Worm (Caenorhabditis elegans): ENCODE measurements around the gene srlf-17.

The srlf-17 gene

ce11 chrIV:11146492-11146891, 44.0 kb upstream of the srlf-17 start:
- TF ChIP-seq sptf-1 (tag; optimal IDR thresholded peaks at IDR 0.05) (no peak), ztf-11 (tag; optimal IDR thresholded peaks at IDR 0.05) (no peak), lsy-2 (tag; optimal IDR thresholded peaks at IDR 0.05) (no peak), ceh-43 (GFP tag; optimal IDR thresholded peaks at IDR 0.05) (no peak), zip-8 (tag; optimal IDR thresholded peaks at IDR 0.05) (no peak), mep-1 (tag; optimal IDR thresholded peaks at IDR 0.05) (no peak), sem-2 (GFP tag; optimal IDR thresholded peaks at IDR 0.05) (no peak), ceh-83 (GFP tag; optimal IDR thresholded peaks at IDR 0.05) (no peak), cnd-1 (tag; optimal IDR thresholded peaks at IDR 0.05) (no peak), flh-1 (GFP tag; optimal IDR thresholded peaks at IDR 0.05) (no peak), pha-4 (tag; optimal IDR thresholded peaks at IDR 0.05) (no peak), ham-2 (GFP tag; optimal IDR thresholded peaks at IDR 0.05) (no peak), unc-120 (tag; optimal IDR thresholded peaks at IDR 0.05; ENCODE audit: poor library complexity, severe bottlenecking) (no peak), ceh-39 (tag; optimal IDR thresholded peaks at IDR 0.05) (no peak), mab-5 (tag; optimal IDR thresholded peaks at IDR 0.05) (no peak), ces-1 (GFP tag; optimal IDR thresholded peaks at IDR 0.05) (no peak), snpc-4 (tag; optimal IDR thresholded peaks at IDR 0.05) (no peak), elt-1 (tag; optimal IDR thresholded peaks at IDR 0.05; ENCODE audit: borderline replicate concordance, insufficient read depth) (no peak), nhr-28 (tag; optimal IDR thresholded peaks at IDR 0.05) (no peak), elt-3 (tag; optimal IDR thresholded peaks at IDR 0.05) (no peak)

ce11 chrIV:11145929-11146339, 43.4 kb upstream of the srlf-17 start:
- TF ChIP-seq elt-1 (tag; optimal IDR thresholded peaks at IDR 0.05; ENCODE audit: borderline replicate concordance, insufficient read depth) (no peak), ceh-83 (GFP tag; optimal IDR thresholded peaks at IDR 0.05) (no peak), ceh-39 (tag; optimal IDR thresholded peaks at IDR 0.05) (no peak), unc-120 (tag; optimal IDR thresholded peaks at IDR 0.05; ENCODE audit: poor library complexity, severe bottlenecking) (no peak), unc-62 (GFP tag; optimal IDR thresholded peaks at IDR 0.05) (no peak), nhr-237 (tag; optimal IDR thresholded peaks at IDR 0.05) (no peak), nhr-28 (tag; optimal IDR thresholded peaks at IDR 0.05) (no peak), ham-2 (GFP tag; optimal IDR thresholded peaks at IDR 0.05) (no peak), nhr-76 (tag; optimal IDR thresholded peaks at IDR 0.05) (no peak), blmp-1 (tag; optimal IDR thresholded peaks at IDR 0.05) (no peak), mls-2 (tag; optimal IDR thresholded peaks at IDR 0.05) (no peak), lin-32 (GFP tag; optimal IDR thresholded peaks at IDR 0.05) (no peak)

- TF ChIP-seq unc-120 (tag; optimal IDR thresholded peaks at IDR 0.05; ENCODE audit: poor library complexity, severe bottlenecking), result no peak
- no peak for TF ChIP-seq ces-1 (GFP tag; optimal IDR thresholded peaks at IDR 0.05)
- TF ChIP-seq ceh-39 (tag; optimal IDR thresholded peaks at IDR 0.05), result no peak
- no peak for TF ChIP-seq M03D4.4 (tag; optimal IDR thresholded peaks at IDR 0.05)
- no peak for TF ChIP-seq blmp-1 (tag; optimal IDR thresholded peaks at IDR 0.05)
- TF ChIP-seq nhr-2 (tag; optimal IDR thresholded peaks at IDR 0.05), result no peak
- TF ChIP-seq ceh-43 (GFP tag; optimal IDR thresholded peaks at IDR 0.05), result no peak
- TF ChIP-seq nhr-76 (tag; optimal IDR thresholded peaks at IDR 0.05), result no peak
- no peak for TF ChIP-seq tbx-8 (GFP tag; optimal IDR thresholded peaks at IDR 0.05)
- TF ChIP-seq drap-1 (GFP tag; optimal IDR thresholded peaks at IDR 0.05), result no peak
These were observed 40.6 kb upstream of the srlf-17 start, which contains the start of gene F01G4.4 for ce11 chrIV:11143228-11143444. Gene F01G4.4, plus strand, starts transcription at chrIV:11143345.

ce11 chrIV:11142314-11143227, 40.1 kb upstream of the srlf-17 start, which contains the start of gene skih-2:
Gene skih-2, minus strand, starts transcription at chrIV:11142364.
- TF ChIP-seq lin-13 (tag; optimal IDR thresholded peaks at IDR 0.05) (no peak), unc-39 (tag; optimal IDR thresholded peaks at IDR 0.05) (peak; percentile 64), nhr-12 (tag; optimal IDR thresholded peaks at IDR 0.05) (no peak), mep-1 (tag; optimal IDR thresholded peaks at IDR 0.05) (peak; percentile 32), lin-32 (GFP tag; optimal IDR thresholded peaks at IDR 0.05) (no peak), sptf-1 (tag; optimal IDR thresholded peaks at IDR 0.05) (no peak), ztf-11 (tag; optimal IDR thresholded peaks at IDR 0.05) (no peak), pha-4 (tag; optimal IDR thresholded peaks at IDR 0.05) (peak; percentile 26), nhr-76 (tag; optimal IDR thresholded peaks at IDR 0.05) (no peak), nhr-237 (tag; optimal IDR thresholded peaks at IDR 0.05) (peak; percentile 27), ces-1 (GFP tag; optimal IDR thresholded peaks at IDR 0.05) (peak; percentile 89), flh-1 (GFP tag; optimal IDR thresholded peaks at IDR 0.05) (no peak), lsy-2 (tag; optimal IDR thresholded peaks at IDR 0.05) (peak; percentile 65), ham-2 (GFP tag; optimal IDR thresholded peaks at IDR 0.05) (no peak), ceh-43 (GFP tag; optimal IDR thresholded peaks at IDR 0.05) (no peak)

Measured in whole organism, mixed stage, embryonic.